Fruit fly (Drosophila melanogaster) whole organism, embryonic: ENCODE data around the gene CG42258.

Source experiments
- CG14860 ChIP-seq: fragments of 200-800 bp; sonication (Bioruptor generic); IDR thresholded peaks from 3 replicates; pipeline ENCODE4 v1.3.6; 2022; ENCODE audit warnings: missing biosample characterization, missing genetic modification characterization; ENCODE audit not compliant: partially characterized antibody
- CG17829 ChIP-seq: fragments of 200-800 bp; optimal IDR thresholded peaks from 2 replicates; lab custom pipeline; 2019; ENCODE audit warnings: missing biosample characterization, mild to moderate bottlenecking, missing genetic modification characterization, moderate library complexity
- CG32532 ChIP-seq: fragments of 200-800 bp; sonication (Bioruptor generic); IDR thresholded peaks from 2 replicates; pipeline ENCODE4 v1.3.6; 2022; ENCODE audit warnings: missing biosample characterization, missing genetic modification characterization
- Gug ChIP-seq: fragments of 200-800 bp; sonication (Bioruptor generic); IDR thresholded peaks from 4 replicates; pipeline ENCODE4 v1.3.6; 2022; ENCODE audit warnings: missing biosample characterization, missing genetic modification characterization
- Hr3 ChIP-seq: fragments of 200-800 bp; sonication (Bioruptor generic); optimal IDR thresholded peaks from 3 replicates; lab custom pipeline; 2016; ENCODE audit warnings: missing biosample characterization, missing genetic modification characterization
- danr ChIP-seq: fragments of 200-800 bp; sonication (Bioruptor generic); IDR thresholded peaks from 2 replicates; pipeline ENCODE4 v1.3.6; 2022; ENCODE audit warnings: missing biosample characterization, missing genetic modification characterization
- ems ChIP-seq: fragments of 200-800 bp; sonication (Bioruptor generic); optimal IDR thresholded peaks from 3 replicates; lab custom pipeline; 2016; ENCODE audit warnings: missing biosample characterization, missing genetic modification characterization

dm6 chrX:12472244-12472736, 9.0 kb downstream of the CG42258 start:
- peak; percentile 94 for TF ChIP-seq danr
- TF ChIP-seq ems (GFP tag; lab: Kevin White, UChicago) = peak; percentile 70
- peak; percentile 82 for TF ChIP-seq Gug
- TF ChIP-seq CG14860 (GFP tag; lab: Robert Waterston, UW) = no peak
- peak; percentile 98 for TF ChIP-seq CG32532 (GFP tag; lab: Robert Waterston, UW)
- TF ChIP-seq CG17829 (tag; lab: Kevin White, UChicago) = peak; percentile 93
- TF ChIP-seq Hr3 (GFP tag; lab: Kevin White, UChicago) = peak; percentile 88
